Fruit fly (Drosophila melanogaster): ENCODE measurements around the gene Obp73a.

Gene Obp73a

DNA sequence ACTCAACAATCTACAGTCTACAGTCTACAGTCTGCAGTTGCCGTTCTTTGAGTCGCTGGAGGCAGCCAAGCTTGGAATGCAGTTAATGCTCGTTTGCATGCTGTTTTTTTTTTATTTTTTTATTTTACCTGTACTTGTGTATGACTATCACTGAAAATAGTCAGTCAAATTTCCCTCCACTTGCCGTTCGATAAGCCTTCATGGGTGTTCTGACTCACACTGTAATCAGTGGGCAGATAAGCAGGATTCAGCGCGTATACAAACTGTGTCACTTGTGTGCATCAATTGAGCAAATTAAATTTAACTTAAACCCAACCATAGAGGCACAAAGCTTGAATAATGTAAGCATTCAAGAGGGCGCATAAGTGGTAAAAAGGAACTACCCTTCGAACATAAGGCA, 33.1 kb downstream of the Obp73a start:
- TF ChIP-seq woc (GFP tag; optimal IDR thresholded peaks at IDR 0.05) (no peak), psq (GFP tag; optimal IDR thresholded peaks at IDR 0.05) (no peak), h (GFP tag; optimal IDR thresholded peaks at IDR 0.05) (no peak), Sp1 (GFP tag; optimal IDR thresholded peaks at IDR 0.05) (no peak), CG9705 (GFP tag; optimal IDR thresholded peaks at IDR 0.05) (no peak), CrebA (GFP tag; optimal IDR thresholded peaks at IDR 0.05; ENCODE audit: borderline replicate concordance) (no peak), Jra (GFP tag; optimal IDR thresholded peaks at IDR 0.05) (no peak), usp (GFP tag; optimal IDR thresholded peaks at IDR 0.05) (no peak), Rel (GFP tag; optimal IDR thresholded peaks at IDR 0.05) (no peak), Rel (tag; optimal IDR thresholded peaks at IDR 0.05) (no peak), Dif (GFP tag; optimal IDR thresholded peaks at IDR 0.05; ENCODE audit: partially characterized antibody) (no peak), fru (GFP tag; optimal IDR thresholded peaks at IDR 0.05) (no peak), br (GFP tag; optimal IDR thresholded peaks at IDR 0.05) (no peak), Hr83 (GFP tag; optimal IDR thresholded peaks at IDR 0.05; ENCODE audit: poor library complexity, severe bottlenecking) (no peak), pan (optimal IDR thresholded peaks at IDR 0.05) (no peak), HLH106 (tag; optimal IDR thresholded peaks at IDR 0.05) (no peak), dmrt93B (GFP tag; optimal IDR thresholded peaks at IDR 0.05) (no peak), N (GFP tag; optimal IDR thresholded peaks at IDR 0.05) (no peak)

DNA sequence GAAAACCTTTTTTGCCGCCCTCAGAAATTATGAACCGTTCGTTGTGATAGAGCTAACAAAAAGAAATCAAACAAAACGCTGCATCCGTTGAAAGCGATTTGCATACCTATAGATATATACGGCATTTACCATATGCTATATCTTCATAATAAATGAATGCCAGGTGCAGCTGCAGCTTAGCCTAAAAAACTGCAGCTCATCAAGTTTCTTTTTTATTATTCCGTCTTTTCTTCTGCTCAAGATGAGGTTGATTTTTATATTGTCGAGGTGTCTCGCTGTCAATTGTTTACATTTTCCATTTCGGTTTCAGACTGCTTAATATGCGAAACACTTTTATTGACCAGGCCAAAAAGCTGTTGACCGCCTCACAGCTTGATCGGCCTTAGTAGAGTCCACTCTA, 34.2 kb downstream of the Obp73a start:
- TF ChIP-seq Hr78 (GFP tag; optimal IDR thresholded peaks at IDR 0.05) (no peak), woc (GFP tag; optimal IDR thresholded peaks at IDR 0.05) (no peak), Jra (GFP tag; optimal IDR thresholded peaks at IDR 0.05) (no peak), pan (optimal IDR thresholded peaks at IDR 0.05) (no peak), dmrt93B (GFP tag; optimal IDR thresholded peaks at IDR 0.05) (no peak), Vsx2 (GFP tag; optimal IDR thresholded peaks at IDR 0.05; ENCODE audit: partially characterized antibody) (no peak), usp (GFP tag; optimal IDR thresholded peaks at IDR 0.05) (no peak), Mio (GFP tag; optimal IDR thresholded peaks at IDR 0.05) (no peak), Abd-B (GFP tag; optimal IDR thresholded peaks at IDR 0.05) (no peak)

DNA sequence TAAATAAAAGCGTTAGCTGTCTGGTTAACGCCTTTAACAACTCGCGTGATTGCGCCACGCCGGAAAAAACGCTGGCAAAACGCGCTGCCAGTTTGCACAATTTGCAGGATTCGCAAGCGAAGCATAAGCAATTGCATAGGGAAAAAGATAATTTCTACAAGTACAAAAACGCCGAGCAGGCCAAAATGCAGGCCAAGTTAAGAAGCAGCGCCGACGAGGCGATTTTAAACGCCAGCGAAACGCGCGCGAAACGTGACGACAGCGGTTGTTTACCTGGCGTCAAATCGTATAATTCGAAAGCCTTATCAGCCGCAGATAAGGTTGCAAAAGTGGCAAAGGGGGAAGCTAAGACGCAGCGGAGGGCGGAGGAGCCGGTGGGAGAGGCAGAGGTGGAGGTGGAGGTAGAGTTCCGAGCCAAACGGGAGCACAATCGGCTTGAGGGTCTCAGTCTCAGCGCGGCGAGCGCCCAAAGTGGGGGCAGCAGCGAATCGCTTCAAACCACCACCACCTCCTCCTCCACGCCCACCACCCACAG, 37.0 kb downstream of the Obp73a start:
- TF ChIP-seq foxo (GFP tag; optimal IDR thresholded peaks at IDR 0.05) (peak in 1 of 2 experiments; percentile 35), OdsH (GFP tag; optimal IDR thresholded peaks at IDR 0.05) (peak; percentile 3), br (GFP tag; optimal IDR thresholded peaks at IDR 0.05) (peak; percentile 51), sage (GFP tag; optimal IDR thresholded peaks at IDR 0.05) (no peak), rgr (GFP tag; optimal IDR thresholded peaks at IDR 0.05) (peak; percentile 12), h (GFP tag; optimal IDR thresholded peaks at IDR 0.05) (peak; percentile 73), Rel (GFP tag; optimal IDR thresholded peaks at IDR 0.05) (no peak), Rel (tag; optimal IDR thresholded peaks at IDR 0.05) (peak; percentile 35), Dif (GFP tag; optimal IDR thresholded peaks at IDR 0.05; ENCODE audit: partially characterized antibody) (no peak), Vsx2 (GFP tag; optimal IDR thresholded peaks at IDR 0.05; ENCODE audit: partially characterized antibody) (no peak), Myc (optimal IDR thresholded peaks at IDR 0.05) (peak; percentile 81), Sp1 (GFP tag; optimal IDR thresholded peaks at IDR 0.05) (peak; percentile 20), sv (GFP tag; optimal IDR thresholded peaks at IDR 0.05) (no peak), fru (GFP tag; optimal IDR thresholded peaks at IDR 0.05) (no peak), usp (GFP tag; optimal IDR thresholded peaks at IDR 0.05) (no peak)

DNA sequence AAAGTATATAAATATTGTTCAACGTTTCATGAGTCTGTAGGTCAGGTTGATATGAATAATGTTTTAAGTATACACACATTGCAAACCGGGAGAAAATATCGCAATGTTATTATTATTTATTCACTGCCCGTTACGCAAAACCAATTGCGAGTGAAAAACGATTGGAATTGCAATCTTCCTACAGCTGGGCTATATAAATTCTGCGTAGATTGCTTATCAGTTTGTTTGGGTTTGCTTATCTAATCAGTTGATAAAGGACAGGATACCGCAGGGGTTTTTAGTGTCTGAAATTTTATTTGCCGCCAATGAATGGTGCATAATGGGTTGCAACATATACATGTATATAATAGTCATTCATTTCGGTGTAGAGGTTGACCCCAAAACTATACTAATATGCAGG, 39.9 kb downstream of the Obp73a start:
- TF ChIP-seq Vsx2 (GFP tag; optimal IDR thresholded peaks at IDR 0.05; ENCODE audit: partially characterized antibody) (no peak), CrebA (GFP tag; optimal IDR thresholded peaks at IDR 0.05; ENCODE audit: borderline replicate concordance) (peak; percentile 66), sage (GFP tag; optimal IDR thresholded peaks at IDR 0.05) (peak; percentile 20), Rel (GFP tag; optimal IDR thresholded peaks at IDR 0.05) (no peak), Rel (tag; optimal IDR thresholded peaks at IDR 0.05) (peak; percentile 71), usp (GFP tag; optimal IDR thresholded peaks at IDR 0.05) (no peak), Mio (GFP tag; optimal IDR thresholded peaks at IDR 0.05) (no peak), GATAd (GFP tag; optimal IDR thresholded peaks at IDR 0.05) (no peak), h (GFP tag; optimal IDR thresholded peaks at IDR 0.05) (peak; percentile 14), woc (GFP tag; optimal IDR thresholded peaks at IDR 0.05) (no peak)

DNA sequence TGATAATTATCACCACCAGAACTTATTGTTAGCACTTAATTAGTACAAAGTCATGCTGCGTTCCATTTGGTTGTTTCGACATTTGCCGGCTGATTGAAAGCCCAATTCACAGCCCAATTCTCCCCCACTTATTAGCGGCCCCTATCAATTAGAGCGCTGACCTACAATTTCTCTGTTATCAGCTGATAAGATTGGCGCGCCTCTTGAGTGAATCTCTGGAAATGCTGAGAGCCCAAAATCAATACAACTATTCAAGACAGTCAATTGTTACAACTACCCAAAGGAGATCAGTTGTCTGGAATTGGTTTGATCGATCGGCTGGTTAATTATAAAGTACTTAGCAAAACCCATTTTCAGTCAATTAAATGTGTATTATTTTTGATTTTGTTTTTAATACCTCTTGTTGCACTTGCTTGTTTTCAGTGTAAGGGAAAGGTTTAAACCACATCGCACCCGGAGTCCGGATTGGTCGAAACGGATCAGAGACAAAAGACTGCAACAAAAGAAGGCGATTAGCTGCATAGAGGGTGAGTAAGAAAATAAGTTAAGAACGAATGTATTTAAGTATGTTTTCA, 40.7 kb downstream of the Obp73a start:
- TF ChIP-seq CG32264 (GFP tag; optimal IDR thresholded peaks at IDR 0.05): no peak
- no peak for TF ChIP-seq foxo (GFP tag; optimal IDR thresholded peaks at IDR 0.05)
- no peak for TF ChIP-seq dsf (GFP tag; optimal IDR thresholded peaks at IDR 0.05; ENCODE audit: borderline replicate concordance)
- no peak for TF ChIP-seq sv (GFP tag; optimal IDR thresholded peaks at IDR 0.05)
- no peak for TF ChIP-seq CG9705 (GFP tag; optimal IDR thresholded peaks at IDR 0.05)
- TF ChIP-seq br (GFP tag; optimal IDR thresholded peaks at IDR 0.05): no peak
- TF ChIP-seq Hr78 (GFP tag; optimal IDR thresholded peaks at IDR 0.05): no peak
- no peak for TF ChIP-seq usp (GFP tag; optimal IDR thresholded peaks at IDR 0.05)
- TF ChIP-seq pan (optimal IDR thresholded peaks at IDR 0.05): no peak
- TF ChIP-seq Hr83 (GFP tag; optimal IDR thresholded peaks at IDR 0.05; ENCODE audit: poor library complexity, severe bottlenecking): no peak
- TF ChIP-seq Dif (GFP tag; optimal IDR thresholded peaks at IDR 0.05; ENCODE audit: partially characterized antibody): no peak
- no peak for TF ChIP-seq OdsH (GFP tag; optimal IDR thresholded peaks at IDR 0.05)
